Fruit fly (Drosophila melanogaster): ENCODE results near the gene Meics.
A peak's percentile ranks its signal among the peaks of the same experiment; 100 is the strongest.

Gene Meics

DNA sequence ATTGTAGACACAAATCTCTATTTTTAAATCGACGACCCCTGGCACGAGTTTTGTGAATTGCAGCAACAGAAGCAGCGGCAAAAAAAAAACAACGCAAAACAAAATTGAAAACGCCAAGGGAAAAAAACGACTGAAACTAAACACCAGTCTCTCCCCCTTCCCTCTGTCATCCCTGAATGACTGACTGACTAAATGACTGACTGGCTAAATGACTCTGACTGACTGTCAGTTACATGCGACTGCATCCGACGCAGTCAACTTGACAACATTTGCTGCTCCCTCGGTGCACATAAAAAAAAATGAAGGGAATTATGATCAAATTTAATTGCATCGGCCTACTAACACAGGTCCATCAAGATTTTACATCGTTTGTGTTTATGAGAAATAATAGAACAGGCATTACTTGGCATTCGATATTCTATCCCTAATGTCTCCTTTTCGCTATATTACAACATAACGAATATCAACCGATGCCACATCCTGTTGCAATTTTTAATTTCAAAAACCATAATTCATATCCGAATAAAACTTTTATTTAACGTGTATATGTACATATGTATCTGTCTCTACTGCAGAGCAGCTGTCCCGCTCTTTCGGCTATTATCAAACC, 46.8 kb downstream of the Meics start (continued):
- TF ChIP-seq sisA (GFP tag; IDR thresholded peaks at IDR 0.05): peak; percentile 48; the same call in 1 of the 2 replicates
- TF ChIP-seq CG31441 (GFP tag; IDR thresholded peaks at IDR 0.05): peak; percentile 79
- TF ChIP-seq CG30403 (GFP tag; optimal IDR thresholded peaks at IDR 0.05): peak; percentile 51
- TF ChIP-seq Ravus (GFP tag; IDR thresholded peaks at IDR 0.05): no peak
- TF ChIP-seq CG6654 (GFP tag; optimal IDR thresholded peaks at IDR 0.05): no peak
- TF ChIP-seq CG4282 (GFP tag; optimal IDR thresholded peaks at IDR 0.05): no peak
- peak in 1 of 2 experiments; percentile 60 for TF ChIP-seq Eip74EF (GFP tag; optimal IDR thresholded peaks at IDR 0.05)
- peak; percentile 53 for TF ChIP-seq ATbp (GFP tag; optimal IDR thresholded peaks at IDR 0.05)
- no peak for TF ChIP-seq Elba2 (GFP tag; optimal IDR thresholded peaks at IDR 0.05)
- no peak for TF ChIP-seq cwo (GFP tag; optimal IDR thresholded peaks at IDR 0.05)
- 0 out of 3 replicates have a peak, but pooled peaks have one; percentile 25 for TF ChIP-seq row (GFP tag; IDR thresholded peaks at IDR 0.05)
- peak; percentile 34 for TF ChIP-seq CG13424 (tag; optimal IDR thresholded peaks at IDR 0.05)
- TF ChIP-seq Xbp1 (GFP tag; optimal IDR thresholded peaks at IDR 0.05): peak; percentile 7
- no peak for TF ChIP-seq dm (GFP tag; optimal IDR thresholded peaks at IDR 0.05)
- TF ChIP-seq CG12071 (GFP tag; optimal IDR thresholded peaks at IDR 0.05): no peak
- TF ChIP-seq CG32532 (GFP tag; IDR thresholded peaks at IDR 0.05): no peak
- no peak for TF ChIP-seq Chrac-16 (GFP tag; optimal IDR thresholded peaks at IDR 0.05)
- no peak for TF ChIP-seq CG3726 (GFP tag; IDR thresholded peaks at IDR 0.05)
- TF ChIP-seq CG8388 (GFP tag; optimal IDR thresholded peaks at IDR 0.05): peak; percentile 43
- peak; percentile 9 for TF ChIP-seq dmrt11E (tag; optimal IDR thresholded peaks at IDR 0.05)
- TF ChIP-seq zfh2 (GFP tag; optimal IDR thresholded peaks at IDR 0.05): no peak
- TF ChIP-seq CG32767 (GFP tag; IDR thresholded peaks at IDR 0.05): no peak
- TF ChIP-seq tin (GFP tag; optimal IDR thresholded peaks at IDR 0.05): peak; percentile 16
- no peak for TF ChIP-seq CG1832 (GFP tag; optimal IDR thresholded peaks at IDR 0.05)
- no peak for TF ChIP-seq pfk (GFP tag; optimal IDR thresholded peaks at IDR 0.05)
- TF ChIP-seq CG10209 (GFP tag; optimal IDR thresholded peaks at IDR 0.05): peak; percentile 70
- TF ChIP-seq croc (GFP tag; conservative IDR thresholded peaks at IDR 0.05): no peak
- no peak for TF ChIP-seq CG6683 (GFP tag; optimal IDR thresholded peaks at IDR 0.05)
- no peak for TF ChIP-seq abd-A (tag; optimal IDR thresholded peaks at IDR 0.05)
- peak; percentile 38 for TF ChIP-seq ttk (GFP tag; IDR thresholded peaks at IDR 0.05)
- TF ChIP-seq nau (GFP tag; optimal IDR thresholded peaks at IDR 0.05): peak; percentile 10
- TF ChIP-seq CG2199 (GFP tag; IDR thresholded peaks at IDR 0.05): 0 out of 3 replicates have a peak, but pooled peaks have one; percentile 23
- peak; percentile 11 for TF ChIP-seq tio (GFP tag; optimal IDR thresholded peaks at IDR 0.05)
- no peak for TF ChIP-seq CG4404 (GFP tag; IDR thresholded peaks at IDR 0.05)
- TF ChIP-seq CG10321 (GFP tag; IDR thresholded peaks at IDR 0.05): no peak
- 0 out of 3 replicates have a peak, but pooled peaks have one; percentile 28 for TF ChIP-seq jigr1 (GFP tag; IDR thresholded peaks at IDR 0.05)
- no peak for TF ChIP-seq CG18011 (GFP tag; optimal IDR thresholded peaks at IDR 0.05)
- peak; percentile 44 for TF ChIP-seq HLH3B (GFP tag; IDR thresholded peaks at IDR 0.05)
- TF ChIP-seq CG6272 (GFP tag; IDR thresholded peaks at IDR 0.05): no peak
- peak; percentile 53; the same call in 1 of the 2 replicates for TF ChIP-seq Xrp1 (GFP tag; IDR thresholded peaks at IDR 0.05)
- TF ChIP-seq CG4730 (GFP tag; IDR thresholded peaks at IDR 0.05): 0 out of 2 replicates have a peak, but pooled peaks have one; percentile 9
- TF ChIP-seq pnt (GFP tag; optimal IDR thresholded peaks at IDR 0.05): peak; percentile 12
- TF ChIP-seq Gug (GFP tag; IDR thresholded peaks at IDR 0.05): no peak
- no peak for TF ChIP-seq Taf1 (GFP tag; IDR thresholded peaks at IDR 0.05)
- TF ChIP-seq fru (optimal IDR thresholded peaks at IDR 0.05): no peak
- TF ChIP-seq slbo (GFP tag; IDR thresholded peaks at IDR 0.05): no peak
- TF ChIP-seq CG18764 (GFP tag; optimal IDR thresholded peaks at IDR 0.05): no peak
- no peak for TF ChIP-seq Ada2b (GFP tag; IDR thresholded peaks at IDR 0.05)
- TF ChIP-seq CG2875 (GFP tag; optimal IDR thresholded peaks at IDR 0.05): peak; percentile 16
- TF ChIP-seq BtbVII (GFP tag; optimal IDR thresholded peaks at IDR 0.05): no peak
- TF ChIP-seq Ssrp (tag; optimal IDR thresholded peaks at IDR 0.05): peak; percentile 38

Data from whole organism, embryonic.